Worm (Caenorhabditis elegans) whole organism, L4/young adult: ENCODE measurements around the gene osm-12.
A peak's percentile ranks its signal among the peaks of the same experiment; 100 is the strongest.

Experiments used
- W03F9.2 ChIP-seq: fragments of 150-350 bp; optimal IDR thresholded peaks from 2 replicates; lab custom pipeline; 2014; ENCODE audit warnings: missing biosample characterization, missing genetic modification characterization
- dao-5 ChIP-seq: sonication (generic microtip); optimal IDR thresholded peaks from 2 replicates; lab custom pipeline; 2016; ENCODE audit warnings: missing genotype, missing genetic modification characterization, moderate library complexity, missing compliant biosample characterization
- him-1 ChIP-seq: sonication (generic microtip); optimal IDR thresholded peaks from 2 replicates; lab custom pipeline; 2016; ENCODE audit warnings: missing genotype, missing genetic modification reagents, missing genetic modification characterization, missing compliant biosample characterization

The osm-12 gene

ce11 chrIII:12202437-12202836 lies at the start of gene osm-12:
Gene osm-12, minus strand, starts transcription at chrIII:12202537.
- TF ChIP-seq W03F9.2 (tag; lab: Kevin White, UChicago) = no peak
- TF ChIP-seq him-1 = no peak
- no peak for TF ChIP-seq dao-5 (tag; lab: Kevin White, UChicago)

DNA sequence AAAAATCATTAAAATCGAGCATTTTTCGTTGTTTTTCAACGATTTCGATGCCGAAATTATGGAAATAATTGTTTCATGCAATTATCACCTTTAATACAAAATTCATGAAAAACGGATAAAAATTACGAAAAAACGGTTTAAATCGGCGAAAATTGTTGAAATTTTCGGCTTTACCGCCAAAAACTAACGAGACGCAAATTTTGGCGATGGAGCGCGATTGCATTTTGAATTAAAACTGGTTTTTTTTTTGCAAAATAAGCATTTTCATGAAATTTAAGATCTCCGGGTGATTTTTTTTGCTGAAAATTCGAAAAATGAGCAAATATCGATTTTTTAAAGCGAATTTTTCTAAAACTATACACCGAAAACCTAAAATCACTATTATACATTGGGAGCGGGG lies 48.8 kb upstream of the osm-12 start:
- TF ChIP-seq him-1 (no peak), dao-5 (tag; lab: Kevin White, UChicago) (no peak), W03F9.2 (tag; lab: Kevin White, UChicago) (no peak)

DNA sequence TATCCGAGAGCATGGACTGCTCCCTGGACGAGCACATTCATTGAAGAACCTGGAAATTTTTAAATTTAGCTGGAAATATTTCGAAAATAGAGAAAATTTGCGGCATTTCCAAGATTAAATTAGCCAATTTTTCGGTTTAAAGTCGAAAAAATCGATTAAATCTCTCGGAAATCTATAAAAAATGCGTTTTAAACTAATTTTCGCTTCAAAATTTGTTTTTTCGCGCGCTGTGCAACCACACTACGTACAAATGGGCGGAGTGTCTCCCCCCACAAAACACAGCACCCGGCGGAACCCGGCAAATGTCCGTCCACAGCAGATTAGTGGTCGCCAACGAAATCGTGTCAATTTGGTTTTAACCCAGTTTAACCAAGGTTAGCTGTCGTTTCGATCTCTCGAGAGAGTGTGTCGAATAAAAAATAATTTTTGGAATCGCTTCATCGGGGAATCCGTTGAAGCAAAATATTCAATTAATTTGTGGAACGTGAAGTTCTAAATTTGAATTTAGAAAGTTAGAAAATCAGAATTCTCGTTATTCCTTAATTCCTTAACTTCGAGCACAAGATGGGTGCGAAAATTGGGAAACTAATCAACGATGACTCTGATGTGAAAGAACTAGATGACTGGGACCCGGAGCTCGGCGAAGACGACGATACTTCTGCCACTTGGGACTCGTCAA lies 47.9 kb upstream of the osm-12 start, which contains the start of the genes tim-1 and Y75B8A.23:
Gene tim-1 (minus strand): TSS at position 51 of the 679 bp plus-strand sequence.
Gene Y75B8A.23 (plus strand): TSS at position 547 of the 679 bp plus-strand sequence.
- TF ChIP-seq dao-5 (tag; lab: Kevin White, UChicago) (peak; percentile 30), W03F9.2 (tag; lab: Kevin White, UChicago) (peak; percentile 95), him-1 (peak; percentile 27)

DNA sequence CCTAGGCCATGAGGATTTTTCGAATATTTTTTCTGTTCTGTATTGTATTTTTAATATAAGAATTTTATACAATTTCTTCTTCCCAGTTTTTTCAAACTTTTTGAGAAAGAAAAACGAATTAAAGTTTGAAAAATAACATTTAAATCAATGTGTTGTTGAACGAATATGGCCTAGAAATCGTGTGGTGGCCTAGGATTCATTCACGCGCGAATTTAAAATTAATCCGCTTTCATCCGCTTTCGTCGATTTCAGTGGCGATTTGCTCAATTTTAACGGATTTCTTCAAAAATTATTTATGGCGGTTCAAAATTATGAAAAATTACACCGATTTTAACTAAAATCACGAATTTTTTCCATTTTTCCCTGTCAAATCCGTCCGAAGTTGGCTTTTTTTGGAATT lies 45.0 kb upstream of the osm-12 start:
- TF ChIP-seq him-1 = no peak
- no peak for TF ChIP-seq dao-5 (tag; lab: Kevin White, UChicago)
- no peak for TF ChIP-seq W03F9.2 (tag; lab: Kevin White, UChicago)

ce11 chrIII:12245570-12245969 lies 43.2 kb upstream of the osm-12 start:
- TF ChIP-seq him-1 = no peak
- no peak for TF ChIP-seq W03F9.2 (tag; lab: Kevin White, UChicago)
- TF ChIP-seq dao-5 (tag; lab: Kevin White, UChicago) = no peak

ce11 chrIII:12235914-12236313 lies 33.6 kb upstream of the osm-12 start, which contains the start of the genes grl-15 and fbxa-89:
Gene grl-15, minus strand, starts transcription at chrIII:12236014.
Gene fbxa-89, plus strand, starts transcription at chrIII:12236184.
- TF ChIP-seq him-1 (no peak), dao-5 (tag; lab: Kevin White, UChicago) (no peak), W03F9.2 (tag; lab: Kevin White, UChicago) (no peak)

DNA sequence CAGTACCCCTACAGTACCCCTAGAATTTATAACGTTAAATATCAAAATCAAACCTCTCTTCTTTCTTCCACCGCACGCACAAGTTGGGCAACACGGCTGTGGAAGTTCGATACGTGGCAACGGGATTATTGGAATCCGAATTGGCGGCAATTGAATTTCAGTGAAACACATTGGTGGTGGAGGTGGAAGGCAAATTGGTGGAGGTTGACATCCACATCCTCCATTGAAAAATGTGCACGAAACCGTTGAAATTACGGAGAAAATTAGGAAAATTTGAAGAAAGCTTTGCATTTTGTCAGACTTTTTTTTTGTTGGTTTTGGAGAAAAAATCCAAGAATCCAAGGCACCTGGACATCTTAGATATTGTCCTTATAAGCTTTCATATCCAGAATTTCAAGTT lies 33.0 kb upstream of the osm-12 start:
- TF ChIP-seq W03F9.2 (tag; lab: Kevin White, UChicago) = no peak
- TF ChIP-seq dao-5 (tag; lab: Kevin White, UChicago) = no peak
- TF ChIP-seq him-1 = no peak

ce11 chrIII:12233493-12233892 lies 31.2 kb upstream of the osm-12 start:
- TF ChIP-seq him-1 (no peak), W03F9.2 (tag; lab: Kevin White, UChicago) (no peak), dao-5 (tag; lab: Kevin White, UChicago) (no peak)

DNA sequence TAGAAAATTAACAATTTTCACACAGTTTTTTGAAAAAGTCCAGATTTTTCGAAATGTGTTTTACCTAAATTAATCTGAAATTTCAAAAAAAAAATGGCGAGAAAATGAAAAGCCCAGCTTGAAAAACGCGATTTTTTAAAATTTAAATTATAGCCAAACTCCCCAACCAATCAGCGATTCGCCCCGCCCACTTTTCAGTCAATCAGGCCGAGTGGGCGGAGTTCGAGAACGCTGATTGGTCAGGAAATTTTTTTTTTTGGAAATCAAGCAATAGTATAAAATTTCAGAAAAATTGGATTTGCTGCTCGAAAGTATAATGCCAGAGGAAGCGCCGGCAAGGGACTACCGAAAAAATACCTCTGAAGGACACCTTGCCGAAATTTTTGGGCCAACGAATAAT lies 29.2 kb upstream of the osm-12 start:
- TF ChIP-seq W03F9.2 (tag; lab: Kevin White, UChicago) (no peak), dao-5 (tag; lab: Kevin White, UChicago) (no peak), him-1 (no peak)

ce11 chrIII:12230195-12230594 lies 27.9 kb upstream of the osm-12 start:
- TF ChIP-seq W03F9.2 (tag; lab: Kevin White, UChicago) = no peak
- no peak for TF ChIP-seq him-1
- TF ChIP-seq dao-5 (tag; lab: Kevin White, UChicago) = no peak

DNA sequence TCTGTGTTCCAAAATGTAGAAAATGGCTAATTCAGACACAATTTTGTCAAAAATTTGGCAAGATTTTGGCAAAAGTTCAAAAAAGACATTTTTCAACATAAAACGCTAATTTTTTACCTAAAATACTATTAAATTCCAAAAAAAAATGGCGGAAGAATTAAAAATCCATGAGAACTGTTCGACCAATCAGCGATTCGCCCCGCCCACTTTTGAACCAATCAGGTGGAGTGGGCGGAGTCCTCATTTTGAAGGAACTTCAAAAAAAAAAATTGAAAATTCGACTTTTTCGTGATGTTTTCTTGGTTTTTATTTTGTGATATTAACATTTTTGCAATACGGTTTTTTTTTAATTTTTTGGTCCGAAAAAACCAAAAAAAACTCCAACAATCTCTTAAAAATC lies 25.6 kb upstream of the osm-12 start:
- no peak for TF ChIP-seq W03F9.2 (tag; lab: Kevin White, UChicago)
- no peak for TF ChIP-seq dao-5 (tag; lab: Kevin White, UChicago)
- no peak for TF ChIP-seq him-1

DNA sequence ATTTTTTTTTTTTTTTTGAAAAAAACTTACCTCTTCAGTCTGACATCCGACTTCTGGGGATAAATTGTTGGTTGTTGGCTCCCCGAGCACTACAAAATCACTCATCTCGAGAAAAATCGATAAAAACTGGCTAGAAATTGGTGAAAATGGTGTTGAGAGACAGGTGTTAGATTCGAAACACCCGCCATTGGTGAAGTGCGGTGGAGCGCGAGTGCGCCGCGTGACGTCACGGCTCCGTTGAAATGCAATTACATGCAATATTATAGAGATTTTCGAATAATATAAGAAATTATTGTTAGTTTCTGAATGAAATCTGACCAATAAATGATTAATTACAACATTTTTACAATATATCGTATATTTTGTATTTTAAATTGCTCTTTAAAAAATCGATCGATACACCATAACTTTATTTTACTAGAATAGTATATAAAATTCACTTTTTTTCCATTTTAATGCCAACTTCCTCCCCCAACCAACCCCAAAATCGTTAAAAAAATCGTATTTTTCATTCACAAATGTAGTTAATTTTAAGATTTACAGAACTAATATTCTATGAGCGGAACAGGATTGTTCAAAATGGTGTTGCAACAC lies 23.8 kb upstream of the osm-12 start, which contains the start of the genes Y75B8A.18 and Y75B8A.19:
Gene Y75B8A.18 (minus strand): TSS at position 142 of the 594 bp plus-strand sequence.
Gene Y75B8A.19 (plus strand): TSS at position 544 of the 594 bp plus-strand sequence.
- TF ChIP-seq dao-5 (tag; lab: Kevin White, UChicago) = no peak
- peak; percentile 31 for TF ChIP-seq W03F9.2 (tag; lab: Kevin White, UChicago)
- no peak for TF ChIP-seq him-1

- TF ChIP-seq W03F9.2 (tag; lab: Kevin White, UChicago) = peak; percentile 18
- TF ChIP-seq dao-5 (tag; lab: Kevin White, UChicago) = no peak
- no peak for TF ChIP-seq him-1
These were observed 22.9 kb upstream of the osm-12 start, which contains the start of gene gmn-1 for ce11 chrIII:12225234-12225633. Gene gmn-1, minus strand, starts transcription at chrIII:12225331.

DNA sequence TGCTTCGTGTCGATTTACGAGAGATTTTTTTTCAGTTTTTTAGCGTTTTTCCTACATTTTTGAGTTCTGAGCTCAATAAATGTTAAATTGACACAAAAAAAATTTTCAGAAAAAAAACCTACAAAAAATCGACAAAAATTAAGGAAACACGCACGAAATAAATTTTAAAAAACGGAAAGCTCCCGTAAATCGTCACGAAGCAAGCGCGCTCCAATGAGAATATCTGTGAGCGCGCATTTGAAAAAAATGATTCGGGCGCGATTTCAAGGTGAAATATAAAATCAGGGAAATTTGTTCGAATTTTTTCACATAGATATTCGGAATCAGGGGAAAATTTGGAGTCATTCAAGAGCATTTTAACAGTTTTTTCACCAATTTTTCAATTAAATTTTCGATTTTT lies 20.9 kb upstream of the osm-12 start:
- TF ChIP-seq dao-5 (tag; lab: Kevin White, UChicago) (no peak), W03F9.2 (tag; lab: Kevin White, UChicago) (no peak), him-1 (no peak)
